Fruit fly (Drosophila melanogaster) whole organism, embryonic: Measurements from ENCODE around the gene Hsp67Ba.

Experiments used
- Atf6 ChIP-seq: fragments of 200-800 bp; sonication (Bioruptor generic); IDR thresholded peaks from 2 replicates; pipeline ENCODE4 v1.3.6; 2022; ENCODE audit warnings: missing biosample characterization, missing genetic modification characterization
- Bdp1 ChIP-seq: fragments of 200-800 bp; sonication (Bioruptor generic); optimal IDR thresholded peaks from 3 replicates; lab custom pipeline; 2016; ENCODE audit warnings: missing biosample characterization, missing genetic modification characterization
- Bgb ChIP-seq: fragments of 200-800 bp; sonication (Bioruptor generic); IDR thresholded peaks from 2 replicates; pipeline ENCODE4 v1.3.6; 2022; ENCODE audit warnings: missing biosample characterization, missing genetic modification characterization; ENCODE audit not compliant: partially characterized antibody
- CG10431 ChIP-seq: fragments of 200-800 bp; sonication (Bioruptor generic); optimal IDR thresholded peaks from 3 replicates; lab custom pipeline; 2018; ENCODE audit warnings: missing biosample characterization, mild to moderate bottlenecking, missing genetic modification characterization
- CG11093 ChIP-seq: fragments of 200-800 bp; sonication (Bioruptor generic); IDR thresholded peaks from 3 replicates; pipeline ENCODE4 v1.3.6; 2022; ENCODE audit warnings: missing biosample characterization, missing genetic modification characterization
- CG11456 ChIP-seq: fragments of 200-800 bp; sonication (Bioruptor generic); IDR thresholded peaks from 3 replicates; pipeline ENCODE4 v1.3.6; 2022; ENCODE audit warnings: missing biosample characterization, missing genetic modification characterization
- CG14014 ChIP-seq: fragments of 200-800 bp; sonication (Bioruptor generic); IDR thresholded peaks from 2 replicates; pipeline ENCODE4 v1.3.6; 2022; ENCODE audit warnings: missing biosample characterization, missing genetic modification characterization
- CG14050 ChIP-seq: fragments of 200-800 bp; sonication (Bioruptor generic); IDR thresholded peaks from 3 replicates; pipeline ENCODE4 v1.3.6; 2022; ENCODE audit warnings: missing biosample characterization, missing genetic modification characterization
- CG1529 ChIP-seq: fragments of 200-800 bp; sonication (Bioruptor generic); optimal IDR thresholded peaks from 3 replicates; lab custom pipeline; 2018; ENCODE audit warnings: missing biosample characterization, missing genetic modification characterization
- CG1603 ChIP-seq: fragments of 200-800 bp; sonication (Bioruptor generic); optimal IDR thresholded peaks from 2 replicates; lab custom pipeline; 2019; ENCODE audit warnings: missing biosample characterization, mild to moderate bottlenecking, missing genetic modification characterization, moderate library complexity
- CG16815 ChIP-seq: fragments of 200-800 bp; sonication (Bioruptor generic); optimal IDR thresholded peaks from 3 replicates; lab custom pipeline; 2017; ENCODE audit warnings: missing biosample characterization, mild to moderate bottlenecking, missing genetic modification characterization
- CG17186 ChIP-seq: fragments of 200-800 bp; sonication (Bioruptor generic); optimal IDR thresholded peaks from 3 replicates; lab custom pipeline; 2017; ENCODE audit warnings: missing biosample characterization, missing genetic modification reagents, missing genetic modification characterization
- CG18476 ChIP-seq: fragments of 200-800 bp; sonication (Bioruptor generic); optimal IDR thresholded peaks from 2 replicates; lab custom pipeline; 2016; ENCODE audit warnings: missing biosample characterization, mild to moderate bottlenecking, missing genetic modification characterization
- CG2678 ChIP-seq: fragments of 200-800 bp; sonication (Bioruptor generic); optimal IDR thresholded peaks from 3 replicates; lab custom pipeline; 2019; ENCODE audit warnings: missing biosample characterization, mild to moderate bottlenecking, missing genetic modification characterization, moderate library complexity
- CG31441 ChIP-seq: fragments of 200-800 bp; sonication (Bioruptor generic); IDR thresholded peaks from 2 replicates; pipeline ENCODE4 v1.3.6; 2022; ENCODE audit warnings: missing biosample characterization, missing genetic modification characterization
- CG32772 ChIP-seq: fragments of 200-800 bp; sonication (Bioruptor generic); IDR thresholded peaks from 2 replicates; pipeline ENCODE4 v1.3.6; 2022; ENCODE audit warnings: missing biosample characterization, missing genetic modification characterization
- CG3726 ChIP-seq: fragments of 200-800 bp; sonication (Bioruptor generic); IDR thresholded peaks from 3 replicates; pipeline ENCODE4, ENCODE4 v1.3.6; 2022; ENCODE audit warnings: missing biosample characterization, missing genetic modification characterization
- CG4328 ChIP-seq: fragments of 200-800 bp; sonication (Bioruptor generic); optimal IDR thresholded peaks from 3 replicates; lab custom pipeline; 2017; ENCODE audit warnings: missing biosample characterization, missing genetic modification reagents, missing genetic modification characterization
- CG4707 ChIP-seq: fragments of 200-800 bp; sonication (Bioruptor generic); optimal IDR thresholded peaks from 2 replicates; lab custom pipeline; 2018; ENCODE audit warnings: missing biosample characterization, mild to moderate bottlenecking, missing genetic modification characterization, moderate library complexity
- CG6791 ChIP-seq: fragments of 200-800 bp; sonication (Bioruptor generic); IDR thresholded peaks from 3 replicates; pipeline ENCODE4 v1.3.6; 2022; ENCODE audit warnings: missing biosample characterization, missing genetic modification characterization; ENCODE audit not compliant: partially characterized antibody
- CG7556 ChIP-seq: fragments of 200-800 bp; sonication (Bioruptor generic); optimal IDR thresholded peaks from 2 replicates; lab custom pipeline; 2017; ENCODE audit warnings: missing biosample characterization, mild to moderate bottlenecking, missing genetic modification characterization
- CoRest ChIP-seq: fragments of 200-800 bp; sonication (Bioruptor generic); optimal IDR thresholded peaks from 3 replicates; lab custom pipeline; 2018; ENCODE audit warnings: missing biosample characterization, mild to moderate bottlenecking, missing genetic modification characterization, moderate library complexity
- HLH3B ChIP-seq: fragments of 200-800 bp; sonication (Bioruptor generic); IDR thresholded peaks from 2 replicates; pipeline ENCODE4 v1.3.6; 2022; ENCODE audit warnings: missing biosample characterization, missing genetic modification characterization
- Hmr ChIP-seq: fragments of 200-800 bp; sonication (Bioruptor generic); optimal IDR thresholded peaks from 3 replicates; lab custom pipeline; 2017; ENCODE audit warnings: mild to moderate bottlenecking, missing biosample characterization, missing genetic modification reagents, missing genetic modification characterization
- Hr3 ChIP-seq: fragments of 200-800 bp; sonication (Bioruptor generic); optimal IDR thresholded peaks from 3 replicates; lab custom pipeline; 2016; ENCODE audit warnings: missing biosample characterization, missing genetic modification characterization
- Hr39 ChIP-seq: fragments of >200 bp; optimal IDR thresholded peaks from 2 replicates; lab custom pipeline; 2017
- Lhr ChIP-seq: fragments of 200-800 bp; sonication (Bioruptor generic); optimal IDR thresholded peaks from 3 replicates; lab custom pipeline; 2017; ENCODE audit warnings: mild to moderate bottlenecking, missing biosample characterization, missing genetic modification reagents, missing genetic modification characterization
- Meics ChIP-seq: fragments of 200-800 bp; sonication (Bioruptor generic); optimal IDR thresholded peaks from 2 replicates; lab custom pipeline; 2017; ENCODE audit warnings: missing biosample characterization, mild to moderate bottlenecking, missing genetic modification characterization
- NC2α ChIP-seq: fragments of 200-800 bp; sonication (Bioruptor generic); optimal IDR thresholded peaks from 2 replicates; lab custom pipeline; 2016; ENCODE audit warnings: missing biosample characterization, missing genetic modification characterization
- Oaz ChIP-seq: fragments of 200-800 bp; sonication (Bioruptor generic); IDR thresholded peaks from 2 replicates; pipeline ENCODE4 v1.3.6; 2022; ENCODE audit warnings: missing biosample characterization, missing genetic modification characterization
- Opbp ChIP-seq: fragments of 200-800 bp; sonication (Bioruptor generic); IDR thresholded peaks from 3 replicates; pipeline ENCODE4 v1.3.6; 2022; ENCODE audit warnings: missing biosample characterization, missing genetic modification characterization; ENCODE audit not compliant: partially characterized antibody
- Rfx ChIP-seq: fragments of 200-800 bp; sonication (Bioruptor generic); IDR thresholded peaks from 2 replicates; pipeline ENCODE4 v1.3.6; 2022; ENCODE audit warnings: missing biosample characterization, missing genetic modification characterization
- Spps ChIP-seq: fragments of 200-800 bp; sonication (Bioruptor generic); optimal IDR thresholded peaks from 2 replicates; lab custom pipeline; 2018; ENCODE audit warnings: missing biosample characterization, mild to moderate bottlenecking, missing genetic modification characterization
- Usf ChIP-seq: fragments of 200-800 bp; sonication (Bioruptor generic); optimal IDR thresholded peaks from 2 replicates; lab custom pipeline; 2017; ENCODE audit warnings: missing genotype, missing biosample characterization, missing genetic modification characterization
- Vsx1 ChIP-seq: fragments of 200-800 bp; sonication (Bioruptor generic); optimal IDR thresholded peaks from 2 replicates; lab custom pipeline; 2017; ENCODE audit warnings: missing biosample characterization, mild to moderate bottlenecking, missing genetic modification characterization, missing genetic modification reagents
- bigmax ChIP-seq: fragments of 200-800 bp; sonication (Bioruptor generic); optimal IDR thresholded peaks from 2 replicates; lab custom pipeline; 2018; ENCODE audit warnings: missing biosample characterization, mild to moderate bottlenecking, missing genetic modification characterization
- disco-r ChIP-seq: fragments of 200-800 bp; sonication (Bioruptor generic); optimal IDR thresholded peaks from 2 replicates; lab custom pipeline; 2016; ENCODE audit warnings: missing biosample characterization, missing genetic modification characterization
- dm ChIP-seq: fragments of 200-800 bp; sonication (Bioruptor generic); optimal IDR thresholded peaks from 3 replicates; lab custom pipeline; 2016; ENCODE audit warnings: missing biosample characterization, missing genetic modification characterization
- gcm2 ChIP-seq: fragments of 200-800 bp; sonication (Bioruptor generic); optimal IDR thresholded peaks from 2 replicates; lab custom pipeline; 2016; ENCODE audit warnings: missing biosample characterization, missing genetic modification characterization
- gsb ChIP-seq: fragments of 200-800 bp; sonication (Bioruptor generic); IDR thresholded peaks from 2 replicates; pipeline ENCODE4 v1.3.6; 2022; ENCODE audit warnings: missing biosample characterization, missing genetic modification characterization
- jing ChIP-seq: fragments of 200-800 bp; sonication (Bioruptor generic); optimal IDR thresholded peaks from 2 replicates; lab custom pipeline; 2018; ENCODE audit warnings: missing biosample characterization, mild to moderate bottlenecking, missing genetic modification characterization
- kni ChIP-seq: fragments of 200-800 bp; sonication (Bioruptor generic); optimal IDR thresholded peaks from 3 replicates; lab custom pipeline; 2017; ENCODE audit warnings: mild to moderate bottlenecking, missing biosample characterization, missing genetic modification reagents, missing genetic modification characterization
- nau ChIP-seq: fragments of 200-800 bp; sonication (Bioruptor generic); optimal IDR thresholded peaks from 3 replicates; lab custom pipeline; 2017; ENCODE audit warnings: missing biosample characterization, mild to moderate bottlenecking, missing genetic modification characterization, missing genetic modification reagents
- pum ChIP-seq: fragments of 200-800 bp; sonication (Bioruptor generic); optimal IDR thresholded peaks from 2 replicates; lab custom pipeline; 2016; ENCODE audit warnings: missing biosample characterization, missing genetic modification characterization
- pzg ChIP-seq: fragments of 200-800 bp; sonication (Bioruptor generic); optimal IDR thresholded peaks from 3 replicates; lab custom pipeline; 2018; ENCODE audit warnings: missing biosample characterization, mild to moderate bottlenecking, missing genetic modification characterization, moderate library complexity
- ro ChIP-seq: fragments of 200-800 bp; sonication (Bioruptor generic); IDR thresholded peaks from 2 replicates; pipeline ENCODE4 v1.3.6; 2022; ENCODE audit warnings: missing biosample characterization, missing genetic modification characterization
- salm ChIP-seq: fragments of 200-800 bp; sonication (Bioruptor generic); optimal IDR thresholded peaks from 2 replicates; lab custom pipeline; 2018; ENCODE audit warnings: missing biosample characterization, mild to moderate bottlenecking, missing genetic modification characterization
- tna ChIP-seq: fragments of 200-800 bp; sonication (Bioruptor generic); IDR thresholded peaks from 2 replicates; pipeline ENCODE4 v1.3.6; 2022; ENCODE audit warnings: missing biosample characterization, missing genetic modification characterization; ENCODE audit not compliant: partially characterized antibody
- unpg ChIP-seq: fragments of 200-800 bp; sonication (Bioruptor generic); optimal IDR thresholded peaks from 3 replicates; lab custom pipeline; 2018; ENCODE audit warnings: missing biosample characterization, mild to moderate bottlenecking, missing genetic modification characterization, moderate library complexity

Gene Hsp67Ba

DNA sequence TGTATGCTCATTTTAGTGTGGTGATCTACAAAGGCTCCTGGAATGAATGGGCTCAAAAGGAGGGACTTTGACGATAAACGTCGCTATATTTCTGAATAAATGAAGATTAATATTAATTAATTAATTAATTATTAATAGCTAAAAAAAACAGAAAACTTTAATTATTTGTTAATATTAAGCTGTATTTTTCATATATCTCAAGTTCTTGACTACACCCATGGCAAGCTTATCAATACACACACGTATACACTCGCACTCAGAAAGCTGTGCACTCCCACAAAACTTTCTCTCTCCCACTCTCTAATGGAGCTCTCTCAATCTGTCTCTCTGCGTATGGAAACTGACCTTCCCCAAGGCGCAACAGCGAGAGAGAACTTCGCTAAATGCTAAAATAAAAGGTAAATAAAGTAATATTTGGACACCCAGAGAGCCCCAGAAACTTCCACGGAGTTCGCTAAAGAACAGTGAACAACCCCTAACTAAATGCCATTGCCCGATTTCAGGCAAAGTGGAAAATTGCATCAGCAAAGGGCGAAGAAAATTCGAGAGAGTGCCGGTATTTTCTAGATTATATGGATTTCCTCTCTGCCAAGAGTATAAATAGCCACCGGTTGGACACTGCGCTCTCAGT is 5.8 kb downstream of the Hsp67Ba start (continued):
- peak; percentile 86 for TF ChIP-seq Rfx (GFP tag; lab: Robert Waterston, UW)
- peak; percentile 70; the same call in 1 of the 2 replicates for TF ChIP-seq CG14014 (GFP tag; lab: Robert Waterston, UW)
- no peak; the same call in 1 of the 2 replicates for TF ChIP-seq Bgb (GFP tag; lab: Robert Waterston, UW)
- peak; percentile 71 for TF ChIP-seq Meics (GFP tag; lab: Kevin White, UChicago)
- TF ChIP-seq tna = no peak; the same call in 1 of the 2 replicates
- 0 out of 3 replicates have a peak, but pooled peaks have one; percentile 66 for TF ChIP-seq CG11456 (GFP tag; lab: Robert Waterston, UW)
- 0 out of 2 replicates have a peak, but pooled peaks have one; percentile 18 for TF ChIP-seq CG32772 (GFP tag; lab: Robert Waterston, UW)
- TF ChIP-seq bigmax (GFP tag; lab: Kevin White, UChicago) = no peak
- TF ChIP-seq CG4707 = no peak
- TF ChIP-seq dm (GFP tag; lab: Kevin White, UChicago) = no peak
- no peak for TF ChIP-seq CG17186 (GFP tag; lab: Kevin White, UChicago)
- TF ChIP-seq Usf = no peak
- no peak for TF ChIP-seq Hr39 (lab: Kevin White, UChicago)
- no peak for TF ChIP-seq NC2α (GFP tag; lab: Kevin White, UChicago)
- TF ChIP-seq HLH3B (GFP tag; lab: Robert Waterston, UW) = peak; percentile 78
- TF ChIP-seq CG4328 (GFP tag; lab: Kevin White, UChicago) = peak; percentile 61
- TF ChIP-seq salm (tag; lab: Kevin White, UChicago) = peak; percentile 31
- TF ChIP-seq CG1603 (tag; lab: Kevin White, UChicago) = no peak
- peak; percentile 55 for TF ChIP-seq Oaz (GFP tag; lab: Robert Waterston, UW)
- TF ChIP-seq CG3726 (GFP tag; lab: Robert Waterston, UW) = 0 out of 3 replicates have a peak, but pooled peaks have one; percentile 40
- no peak for TF ChIP-seq CG16815 (GFP tag; lab: Kevin White, UChicago)
- TF ChIP-seq Opbp (GFP tag; lab: Robert Waterston, UW) = peak; percentile 45; the same call in 1 of the 3 replicates
- no peak for TF ChIP-seq kni (GFP tag; lab: Kevin White, UChicago)
- peak; percentile 59 for TF ChIP-seq CG14050 (GFP tag; lab: Robert Waterston, UW)
- TF ChIP-seq CoRest (tag; lab: Kevin White, UChicago) = peak; percentile 69
- no peak for TF ChIP-seq CG6791
- peak; percentile 79 for TF ChIP-seq Hmr
- TF ChIP-seq ro (GFP tag; lab: Robert Waterston, UW) = peak; percentile 67; the same call in 1 of the 2 replicates
- peak; percentile 84 for TF ChIP-seq CG2678 (tag; lab: Kevin White, UChicago)
- no peak for TF ChIP-seq pzg (GFP tag; lab: Kevin White, UChicago)
- TF ChIP-seq Hr3 (GFP tag; lab: Kevin White, UChicago) = peak; percentile 37
- TF ChIP-seq jing = no peak
- TF ChIP-seq nau = peak; percentile 56
- peak; percentile 66 for TF ChIP-seq Vsx1 (GFP tag; lab: Kevin White, UChicago)
- TF ChIP-seq unpg (GFP tag; lab: Kevin White, UChicago) = peak; percentile 80
- no peak for TF ChIP-seq disco-r
- no peak for TF ChIP-seq gcm2 (GFP tag; lab: Kevin White, UChicago)
- TF ChIP-seq Spps = peak; percentile 46
- TF ChIP-seq Atf6 (GFP tag; lab: Robert Waterston, UW) = peak; percentile 62
- TF ChIP-seq CG10431 (GFP tag; lab: Kevin White, UChicago) = no peak
- peak; percentile 64 for TF ChIP-seq CG1529
- TF ChIP-seq CG31441 (GFP tag; lab: Robert Waterston, UW) = peak; percentile 75
- TF ChIP-seq CG7556 (GFP tag; lab: Kevin White, UChicago) = peak; percentile 77
- TF ChIP-seq pum (GFP tag; lab: Kevin White, UChicago) = no peak
- TF ChIP-seq CG18476 (GFP tag; lab: Kevin White, UChicago) = peak; percentile 60
- TF ChIP-seq Bdp1 (GFP tag; lab: Kevin White, UChicago) = no peak
- peak; percentile 53; the same call in 1 of the 3 replicates for TF ChIP-seq CG11093
- peak; percentile 2 for TF ChIP-seq Lhr (GFP tag; lab: Kevin White, UChicago)
- TF ChIP-seq gsb (GFP tag; lab: Robert Waterston, UW) = peak; percentile 17; the same call in 1 of the 2 replicates
